Worm (Caenorhabditis elegans) whole organism, mixed stage, embryonic: ENCODE data around the gene F27B3.8.

Experiments used
- M03D4.4 ChIP-seq: sonication (generic microtip); optimal IDR thresholded peaks from 2 replicates; lab custom pipeline; 2017; ENCODE audit warnings: mild to moderate bottlenecking, missing genetic modification characterization, missing compliant biosample characterization
- bed-3 ChIP-seq: fragments of 200-800 bp; sonication (Bioruptor generic); optimal IDR thresholded peaks from 3 replicates; lab custom pipeline; 2018; ENCODE audit warnings: mild to moderate bottlenecking, missing genetic modification characterization, moderate library complexity, missing compliant biosample characterization
- blmp-1 ChIP-seq: fragments of 150-350 bp; optimal IDR thresholded peaks from 2 replicates; lab custom pipeline; 2014; ENCODE audit warnings: missing biosample characterization, missing genetic modification characterization
- ceh-39 ChIP-seq: fragments of 150-350 bp; optimal IDR thresholded peaks from 2 replicates; lab custom pipeline; 2014; ENCODE audit warnings: missing biosample characterization, missing genetic modification characterization
- ceh-43 ChIP-seq: fragments of 200-800 bp; sonication (Bioruptor generic); optimal IDR thresholded peaks from 2 replicates; lab custom pipeline; 2018; ENCODE audit warnings: mild to moderate bottlenecking, missing genetic modification characterization, moderate library complexity, missing compliant biosample characterization
- ceh-83 ChIP-seq: fragments of 200-800 bp; sonication (Bioruptor generic); optimal IDR thresholded peaks from 2 replicates; lab custom pipeline; 2018; ENCODE audit warnings: mild to moderate bottlenecking, missing genetic modification characterization, missing compliant biosample characterization
- ces-1 ChIP-seq: fragments of 150-350 bp; optimal IDR thresholded peaks from 2 replicates; lab custom pipeline; 2014; ENCODE audit warnings: missing biosample characterization, missing genetic modification reagents, missing genetic modification characterization
- cnd-1 ChIP-seq: fragments of 200-800 bp; sonication (Bioruptor generic); optimal IDR thresholded peaks from 2 replicates; lab custom pipeline; 2018; ENCODE audit warnings: mild to moderate bottlenecking, missing genetic modification characterization, missing compliant biosample characterization
- drap-1 ChIP-seq: fragments of 200-800 bp; sonication (Bioruptor generic); optimal IDR thresholded peaks from 3 replicates; lab custom pipeline; 2018; ENCODE audit warnings: mild to moderate bottlenecking, missing genetic modification characterization, missing compliant biosample characterization
- elt-1 ChIP-seq: sonication (generic microtip); optimal IDR thresholded peaks from 2 replicates; lab custom pipeline; 2017; ENCODE audit warnings: missing genetic modification characterization, mild to moderate bottlenecking, missing compliant biosample characterization, antibody characterized with exemption, moderate library complexity, borderline replicate concordance; ENCODE audit not compliant: insufficient read depth
- elt-3 ChIP-seq: fragments of 150-350 bp; optimal IDR thresholded peaks from 2 replicates; lab custom pipeline; 2014; ENCODE audit warnings: missing biosample characterization, missing genetic modification characterization
- flh-1 ChIP-seq: fragments of 200-800 bp; sonication (Bioruptor generic); optimal IDR thresholded peaks from 2 replicates; lab custom pipeline; 2018; ENCODE audit warnings: mild to moderate bottlenecking, missing genetic modification characterization, moderate library complexity, missing compliant biosample characterization
- ham-2 ChIP-seq: fragments of 200-800 bp; sonication (Bioruptor generic); optimal IDR thresholded peaks from 2 replicates; lab custom pipeline; 2018; ENCODE audit warnings: mild to moderate bottlenecking, missing genetic modification characterization, missing compliant biosample characterization
- hlh-1 ChIP-seq: fragments of 150-350 bp; optimal IDR thresholded peaks from 2 replicates; lab custom pipeline; 2014; ENCODE audit warnings: missing biosample characterization, missing genetic modification reagents, missing genetic modification characterization
- lin-13 ChIP-seq: fragments of 150-350 bp; optimal IDR thresholded peaks from 2 replicates; lab custom pipeline; 2014; ENCODE audit warnings: missing biosample characterization, missing genetic modification characterization
- lin-32 ChIP-seq: fragments of 200-800 bp; sonication (Bioruptor generic); optimal IDR thresholded peaks from 2 replicates; lab custom pipeline; 2018; ENCODE audit warnings: mild to moderate bottlenecking, missing genetic modification characterization, missing compliant biosample characterization
- lsy-2 ChIP-seq: fragments of 150-350 bp; optimal IDR thresholded peaks from 2 replicates; lab custom pipeline; 2014; ENCODE audit warnings: missing biosample characterization, missing genetic modification characterization
- mab-5 ChIP-seq: fragments of 150-350 bp; optimal IDR thresholded peaks from 2 replicates; lab custom pipeline; 2014; ENCODE audit warnings: missing biosample characterization, missing genetic modification characterization
- mep-1 ChIP-seq: fragments of 150-350 bp; optimal IDR thresholded peaks from 2 replicates; lab custom pipeline; 2017; ENCODE audit warnings: missing biosample characterization, missing genetic modification reagents, missing genetic modification characterization, inconsistent platforms
- mls-2 ChIP-seq: sonication (generic microtip); optimal IDR thresholded peaks from 2 replicates; lab custom pipeline; 2016; ENCODE audit warnings: mild to moderate bottlenecking, missing genetic modification characterization, moderate library complexity, missing compliant biosample characterization
- nhr-2 ChIP-seq: fragments of 150-350 bp; optimal IDR thresholded peaks from 2 replicates; lab custom pipeline; 2014; ENCODE audit warnings: missing biosample characterization, missing genetic modification characterization
- nhr-237 ChIP-seq: fragments of 150-350 bp; optimal IDR thresholded peaks from 2 replicates; lab custom pipeline; 2014; ENCODE audit warnings: missing biosample characterization, missing genetic modification characterization
- nhr-28 ChIP-seq: fragments of 150-350 bp; optimal IDR thresholded peaks from 2 replicates; lab custom pipeline; 2014; ENCODE audit warnings: missing biosample characterization, missing genetic modification characterization
- nhr-76 ChIP-seq: sonication (generic microtip); optimal IDR thresholded peaks from 2 replicates; lab custom pipeline; 2017; ENCODE audit warnings: missing biosample characterization, missing genetic modification characterization
- pha-4 ChIP-seq: fragments of 150-350 bp; optimal IDR thresholded peaks from 2 replicates; lab custom pipeline; 2018; ENCODE audit warnings: missing biosample characterization, missing genetic modification reagents, missing genetic modification characterization
- sem-2 ChIP-seq: fragments of 200-800 bp; sonication (Bioruptor generic); optimal IDR thresholded peaks from 2 replicates; lab custom pipeline; 2018; ENCODE audit warnings: mild to moderate bottlenecking, missing genetic modification characterization, missing compliant biosample characterization
- snpc-4 ChIP-seq: fragments of 150-350 bp; optimal IDR thresholded peaks from 2 replicates; lab custom pipeline; 2014; ENCODE audit warnings: missing biosample characterization, missing genetic modification characterization
- sptf-1 ChIP-seq: sonication (generic microtip); optimal IDR thresholded peaks from 2 replicates; lab custom pipeline; 2017; ENCODE audit warnings: mild to moderate bottlenecking, missing genetic modification characterization, moderate library complexity, missing compliant biosample characterization
- tbx-8 ChIP-seq: fragments of 200-800 bp; sonication (Bioruptor generic); optimal IDR thresholded peaks from 2 replicates; lab custom pipeline; 2018; ENCODE audit warnings: mild to moderate bottlenecking, missing genetic modification characterization, moderate library complexity, missing compliant biosample characterization
- unc-120 ChIP-seq: sonication (generic microtip); optimal IDR thresholded peaks from 2 replicates; lab custom pipeline; 2017; ENCODE audit warnings: missing genetic modification characterization, missing compliant biosample characterization; ENCODE audit not compliant: poor library complexity, severe bottlenecking
- unc-39 ChIP-seq: fragments of 150-350 bp; optimal IDR thresholded peaks from 2 replicates; lab custom pipeline; 2014; ENCODE audit warnings: missing biosample characterization, missing genetic modification characterization
- unc-62 ChIP-seq: fragments of 150-350 bp; optimal IDR thresholded peaks from 2 replicates; lab custom pipeline; 2014; ENCODE audit warnings: missing biosample characterization, missing genetic modification reagents, missing genetic modification characterization
- zip-8 ChIP-seq: fragments of 150-350 bp; optimal IDR thresholded peaks from 2 replicates; lab custom pipeline; 2014; ENCODE audit warnings: missing biosample characterization, missing genetic modification characterization
- ztf-11 ChIP-seq: fragments of 150-350 bp; optimal IDR thresholded peaks from 2 replicates; lab custom pipeline; 2014; ENCODE audit warnings: missing biosample characterization, missing genetic modification characterization

The F27B3.8 gene

ce11 chrIII:6604317-6604716 lies 24.8 kb downstream of the F27B3.8 start:
- TF ChIP-seq mab-5 (tag; lab: Kevin White, UChicago) (no peak), lsy-2 (no peak), unc-39 (tag; lab: Kevin White, UChicago) (no peak), ham-2 (GFP tag; lab: Kevin White, UChicago) (no peak), sem-2 (GFP tag; lab: Kevin White, UChicago) (no peak), nhr-28 (tag; lab: Kevin White, UChicago) (no peak), unc-62 (GFP tag; lab: Kevin White, UChicago) (no peak), mep-1 (tag; lab: Kevin White, UChicago) (no peak), sptf-1 (tag; lab: Kevin White, UChicago) (no peak), nhr-237 (tag; lab: Kevin White, UChicago) (no peak), ceh-39 (tag; lab: Kevin White, UChicago) (no peak), M03D4.4 (no peak), nhr-76 (tag; lab: Kevin White, UChicago) (no peak)

- no peak for TF ChIP-seq snpc-4 (tag; lab: Kevin White, UChicago)
- TF ChIP-seq mep-1 (tag; lab: Kevin White, UChicago) = no peak
- peak; percentile 98 for TF ChIP-seq lin-32 (GFP tag; lab: Kevin White, UChicago)
- no peak for TF ChIP-seq blmp-1 (tag; lab: Kevin White, UChicago)
- TF ChIP-seq nhr-28 (tag; lab: Kevin White, UChicago) = no peak
- no peak for TF ChIP-seq ceh-43
- TF ChIP-seq cnd-1 (tag; lab: Kevin White, UChicago) = peak; percentile 96
- TF ChIP-seq nhr-76 (tag; lab: Kevin White, UChicago) = no peak
- peak; percentile 4 for TF ChIP-seq ces-1
- TF ChIP-seq elt-1 (tag; lab: Kevin White, UChicago) = peak; percentile 88
- peak; percentile 56 for TF ChIP-seq nhr-2 (tag; lab: Kevin White, UChicago)
- no peak for TF ChIP-seq M03D4.4
- TF ChIP-seq unc-120 (tag; lab: Kevin White, UChicago) = no peak
- no peak for TF ChIP-seq unc-39 (tag; lab: Kevin White, UChicago)
- no peak for TF ChIP-seq sem-2 (GFP tag; lab: Kevin White, UChicago)
- no peak for TF ChIP-seq lsy-2
- peak; percentile 25 for TF ChIP-seq hlh-1 (tag; lab: Kevin White, UChicago)
- no peak for TF ChIP-seq mab-5 (tag; lab: Kevin White, UChicago)
- TF ChIP-seq tbx-8 (GFP tag; lab: Kevin White, UChicago) = no peak
- TF ChIP-seq ham-2 (GFP tag; lab: Kevin White, UChicago) = no peak
- TF ChIP-seq unc-62 (GFP tag; lab: Kevin White, UChicago) = peak; percentile 39
- TF ChIP-seq ceh-39 (tag; lab: Kevin White, UChicago) = no peak
- no peak for TF ChIP-seq sptf-1 (tag; lab: Kevin White, UChicago)
- no peak for TF ChIP-seq elt-3 (tag; lab: Kevin White, UChicago)
- no peak for TF ChIP-seq drap-1 (GFP tag; lab: Kevin White, UChicago)
- TF ChIP-seq mls-2 = peak; percentile 53
- peak; percentile 9 for TF ChIP-seq lin-13 (tag; lab: Kevin White, UChicago)
Observed at ce11 chrIII:6605442-6605992, 26.0 kb downstream of the F27B3.8 start.

ce11 chrIII:6606022-6606467 lies 26.5 kb downstream of the F27B3.8 start:
- no peak for TF ChIP-seq bed-3 (GFP tag; lab: Kevin White, UChicago)
- TF ChIP-seq sem-2 (GFP tag; lab: Kevin White, UChicago) = no peak
- no peak for TF ChIP-seq flh-1 (GFP tag; lab: Kevin White, UChicago)
- TF ChIP-seq hlh-1 (tag; lab: Kevin White, UChicago) = peak; percentile 83
- TF ChIP-seq ceh-83 = no peak
- TF ChIP-seq ztf-11 (tag; lab: Kevin White, UChicago) = no peak
- no peak for TF ChIP-seq nhr-28 (tag; lab: Kevin White, UChicago)
- TF ChIP-seq M03D4.4 = no peak
- TF ChIP-seq ceh-39 (tag; lab: Kevin White, UChicago) = peak; percentile 6
- TF ChIP-seq pha-4 = no peak
- peak; percentile 75 for TF ChIP-seq ces-1
- TF ChIP-seq nhr-237 (tag; lab: Kevin White, UChicago) = no peak
- TF ChIP-seq drap-1 (GFP tag; lab: Kevin White, UChicago) = no peak
- TF ChIP-seq unc-62 (GFP tag; lab: Kevin White, UChicago) = peak; percentile 18
- no peak for TF ChIP-seq zip-8
- TF ChIP-seq unc-39 (tag; lab: Kevin White, UChicago) = no peak
- TF ChIP-seq lin-32 (GFP tag; lab: Kevin White, UChicago) = no peak
- TF ChIP-seq blmp-1 (tag; lab: Kevin White, UChicago) = no peak
- no peak for TF ChIP-seq sptf-1 (tag; lab: Kevin White, UChicago)
- no peak for TF ChIP-seq tbx-8 (GFP tag; lab: Kevin White, UChicago)
- no peak for TF ChIP-seq unc-120 (tag; lab: Kevin White, UChicago)
- no peak for TF ChIP-seq snpc-4 (tag; lab: Kevin White, UChicago)
- no peak for TF ChIP-seq cnd-1 (tag; lab: Kevin White, UChicago)
- TF ChIP-seq lsy-2 = no peak
